Fruit fly (Drosophila melanogaster) whole organism, embryonic: ENCODE measurements around the gene Grip91.

Source experiments
- Atf-2 ChIP-seq: fragments of 200-800 bp; sonication (Bioruptor generic); optimal IDR thresholded peaks from 2 replicates; lab custom pipeline; 2016; ENCODE audit warnings: missing biosample characterization, missing genetic modification characterization
- CG12299 ChIP-seq: fragments of 200-800 bp; sonication (Bioruptor generic); optimal IDR thresholded peaks from 2 replicates; lab custom pipeline; 2018; ENCODE audit warnings: missing biosample characterization, mild to moderate bottlenecking, missing genetic modification characterization
- CG14710 ChIP-seq: fragments of 200-800 bp; sonication (Bioruptor generic); optimal IDR thresholded peaks from 3 replicates; lab custom pipeline; 2019; ENCODE audit warnings: missing biosample characterization, mild to moderate bottlenecking, missing genetic modification characterization, moderate library complexity
- CG1602 ChIP-seq: fragments of 200-800 bp; sonication (Bioruptor generic); optimal IDR thresholded peaks from 3 replicates; lab custom pipeline; 2016; ENCODE audit warnings: missing biosample characterization, missing genetic modification characterization
- CG30403 ChIP-seq: fragments of 200-800 bp; sonication (Bioruptor generic); optimal IDR thresholded peaks from 3 replicates; lab custom pipeline; 2016; ENCODE audit warnings: missing biosample characterization, missing genetic modification characterization
- CG31388 ChIP-seq: fragments of 200-800 bp; sonication (Bioruptor generic); optimal IDR thresholded peaks from 2 replicates; lab custom pipeline; 2016; ENCODE audit warnings: missing biosample characterization, missing genetic modification characterization
- CG4820 ChIP-seq: fragments of 200-800 bp; sonication (Bioruptor generic); optimal IDR thresholded peaks from 3 replicates; lab custom pipeline; 2016; ENCODE audit warnings: missing biosample characterization, missing genetic modification characterization
- CG6654 ChIP-seq: fragments of 200-800 bp; sonication (Bioruptor generic); optimal IDR thresholded peaks from 2 replicates; lab custom pipeline; 2017; ENCODE audit warnings: missing biosample characterization, mild to moderate bottlenecking, missing genetic modification characterization
- CG6791 ChIP-seq: fragments of 200-800 bp; sonication (Bioruptor generic); IDR thresholded peaks from 3 replicates; pipeline ENCODE4 v1.3.6; 2022; ENCODE audit warnings: missing biosample characterization, missing genetic modification characterization; ENCODE audit not compliant: partially characterized antibody
- CG7786 ChIP-seq: fragments of 200-800 bp; sonication (Bioruptor generic); optimal IDR thresholded peaks from 2 replicates; lab custom pipeline; 2016; ENCODE audit warnings: missing biosample characterization, missing genetic modification characterization
- CG8290 ChIP-seq, 3 experiments: fragments of 200-800 bp; sonication (Bioruptor generic); optimal IDR thresholded peaks; 2 replicates each; lab custom pipeline; 2016 to 2019; ENCODE audit warnings: missing biosample characterization in 3 of 3, missing genetic modification characterization in 3 of 3, mild to moderate bottlenecking in 2 of 3, moderate library complexity in 1 of 3
- CG8388 ChIP-seq: fragments of 200-800 bp; sonication (Bioruptor generic); optimal IDR thresholded peaks from 2 replicates; lab custom pipeline; 2019; ENCODE audit warnings: missing biosample characterization, mild to moderate bottlenecking, missing genetic modification characterization, moderate library complexity
- CG8478 ChIP-seq: fragments of >200 bp; optimal IDR thresholded peaks from 2 replicates; lab custom pipeline; 2018
- CG9817 ChIP-seq: fragments of 200-800 bp; sonication (Bioruptor generic); optimal IDR thresholded peaks from 2 replicates; lab custom pipeline; 2018; ENCODE audit warnings: missing biosample characterization, mild to moderate bottlenecking, missing genetic modification characterization, moderate library complexity
- D ChIP-seq, 2 experiments: fragments of 200-800 bp in 1 of 2; fragments of >200 bp in 1 of 2; sonication (Bioruptor generic) in 1 of 2; optimal IDR thresholded peaks; 2 replicates in 1 of 2; 3 replicates in 1 of 2; lab custom pipeline; 2017; ENCODE audit warnings: mild to moderate bottlenecking in 1 of 2, missing biosample characterization in 1 of 2, missing genetic modification characterization in 1 of 2, missing genetic modification reagents in 1 of 2
- Doc2 ChIP-seq: fragments of 200-800 bp; sonication (Bioruptor generic); IDR thresholded peaks from 2 replicates; pipeline ENCODE4 v1.3.6; 2022; ENCODE audit warnings: missing biosample characterization, missing genetic modification characterization
- Eip74EF ChIP-seq, 2 experiments: fragments of 200-800 bp in 1 of 2; fragments of >200 bp in 1 of 2; sonication (Bioruptor generic) in 1 of 2; optimal IDR thresholded peaks; 2 replicates each; lab custom pipeline; 2017 to 2019; ENCODE audit warnings: missing biosample characterization in 2 of 2, missing genetic modification characterization in 2 of 2, mild to moderate bottlenecking in 1 of 2, moderate library complexity in 1 of 2
- Fer2 ChIP-seq: fragments of 200-800 bp; sonication (Bioruptor generic); optimal IDR thresholded peaks from 2 replicates; lab custom pipeline; 2018; ENCODE audit warnings: missing biosample characterization, mild to moderate bottlenecking, missing genetic modification characterization, moderate library complexity
- Hr3 ChIP-seq: fragments of 200-800 bp; sonication (Bioruptor generic); optimal IDR thresholded peaks from 3 replicates; lab custom pipeline; 2016; ENCODE audit warnings: missing biosample characterization, missing genetic modification characterization
- Hr51 ChIP-seq, 2 experiments: fragments of 200-800 bp; sonication (Bioruptor generic); optimal IDR thresholded peaks; 2 replicates in 1 of 2; 3 replicates in 1 of 2; lab custom pipeline; 2016 to 2018; ENCODE audit warnings: missing biosample characterization in 2 of 2, missing genetic modification characterization in 2 of 2, mild to moderate bottlenecking in 1 of 2, moderate library complexity in 1 of 2
- Jarid2 ChIP-seq: fragments of 200-800 bp; sonication (Bioruptor generic); optimal IDR thresholded peaks from 3 replicates; lab custom pipeline; 2017; ENCODE audit warnings: mild to moderate bottlenecking, missing biosample characterization, missing genetic modification reagents, missing genetic modification characterization
- Meics ChIP-seq: fragments of 200-800 bp; sonication (Bioruptor generic); optimal IDR thresholded peaks from 2 replicates; lab custom pipeline; 2017; ENCODE audit warnings: missing biosample characterization, mild to moderate bottlenecking, missing genetic modification characterization
- Myb ChIP-seq: fragments of 200-800 bp; sonication (Bioruptor generic); optimal IDR thresholded peaks from 2 replicates; lab custom pipeline; 2016; ENCODE audit warnings: missing biosample characterization, missing genetic modification characterization
- Nf-YC ChIP-seq: fragments of 200-800 bp; optimal IDR thresholded peaks from 3 replicates; lab custom pipeline; 2019; ENCODE audit warnings: missing biosample characterization, mild to moderate bottlenecking, missing genetic modification characterization, moderate library complexity
- Rfx ChIP-seq: fragments of 200-800 bp; sonication (Bioruptor generic); IDR thresholded peaks from 2 replicates; pipeline ENCODE4 v1.3.6; 2022; ENCODE audit warnings: missing biosample characterization, missing genetic modification characterization
- Sox100B ChIP-seq: fragments of 200-800 bp; sonication (Bioruptor generic); optimal IDR thresholded peaks from 3 replicates; lab custom pipeline; 2018; ENCODE audit warnings: missing biosample characterization, mild to moderate bottlenecking, missing genetic modification characterization
- Sox102F ChIP-seq: fragments of 200-800 bp; sonication (Bioruptor generic); optimal IDR thresholded peaks from 2 replicates; lab custom pipeline; 2018; ENCODE audit warnings: missing biosample characterization, mild to moderate bottlenecking, missing genetic modification characterization, moderate library complexity
- Taf1 ChIP-seq: fragments of 200-800 bp; sonication (Bioruptor generic); IDR thresholded peaks from 2 replicates; pipeline ENCODE4 v1.3.6; 2022; ENCODE audit warnings: missing biosample characterization, missing genetic modification characterization
- Trl ChIP-seq, 3 experiments: fragments of >200 bp in 2 of 3; fragments of 200-800 bp in 1 of 3; sonication (Bioruptor generic) in 1 of 3; optimal IDR thresholded peaks; 2 replicates in 1 of 3; 3 replicates in 2 of 3; lab custom pipeline; 2016 to 2017; ENCODE audit warnings: missing biosample characterization in 1 of 3, missing genetic modification characterization in 1 of 3
- aop ChIP-seq: fragments of 200-800 bp; sonication (Bioruptor generic); IDR thresholded peaks from 2 replicates; pipeline ENCODE4 v1.3.6; 2022; ENCODE audit warnings: missing biosample characterization, missing genetic modification characterization
- chif ChIP-seq, 2 experiments: fragments of 200-800 bp; sonication (Bioruptor generic); optimal IDR thresholded peaks; 3 replicates each; lab custom pipeline; 2016; ENCODE audit warnings: missing biosample characterization in 2 of 2, missing genetic modification characterization in 2 of 2
- cwo ChIP-seq: fragments of 200-800 bp; sonication (Bioruptor generic); optimal IDR thresholded peaks from 3 replicates; lab custom pipeline; 2017; ENCODE audit warnings: missing biosample characterization, missing genetic modification characterization, mild to moderate bottlenecking, moderate library complexity, missing genetic modification reagents
- danr ChIP-seq: fragments of 200-800 bp; sonication (Bioruptor generic); IDR thresholded peaks from 2 replicates; pipeline ENCODE4 v1.3.6; 2022; ENCODE audit warnings: missing biosample characterization, missing genetic modification characterization
- dmrt11E ChIP-seq: fragments of 200-800 bp; sonication (Bioruptor generic); optimal IDR thresholded peaks from 3 replicates; lab custom pipeline; 2018; ENCODE audit warnings: missing biosample characterization, mild to moderate bottlenecking, missing genetic modification characterization, moderate library complexity
- dpn ChIP-seq, 2 experiments: fragments of 200-800 bp; sonication (Bioruptor generic); optimal IDR thresholded peaks; 3 replicates each; lab custom pipeline; 2016; ENCODE audit warnings: missing biosample characterization in 2 of 2, missing genetic modification characterization in 2 of 2
- eyg ChIP-seq: fragments of 200-800 bp; sonication (Bioruptor generic); optimal IDR thresholded peaks from 3 replicates; lab custom pipeline; 2016; ENCODE audit warnings: missing biosample characterization, missing genetic modification characterization
- ftz-f1 ChIP-seq: fragments of 200-800 bp; sonication (Bioruptor generic); optimal IDR thresholded peaks from 2 replicates; lab custom pipeline; 2016; ENCODE audit warnings: missing biosample characterization, missing genetic modification characterization
- grn ChIP-seq: fragments of 200-800 bp; sonication (Bioruptor generic); optimal IDR thresholded peaks from 3 replicates; lab custom pipeline; 2017; ENCODE audit warnings: missing biosample characterization, missing genetic modification characterization
- knrl ChIP-seq: fragments of 200-800 bp; sonication (Bioruptor generic); IDR thresholded peaks from 3 replicates; pipeline ENCODE4 v1.3.6; 2022; ENCODE audit warnings: missing biosample characterization, missing genetic modification characterization; ENCODE audit not compliant: partially characterized antibody
- mam ChIP-seq: fragments of 200-800 bp; sonication (Bioruptor generic); optimal IDR thresholded peaks from 3 replicates; lab custom pipeline; 2016; ENCODE audit warnings: missing biosample characterization, missing genetic modification characterization
- nau ChIP-seq: fragments of 200-800 bp; sonication (Bioruptor generic); optimal IDR thresholded peaks from 3 replicates; lab custom pipeline; 2017; ENCODE audit warnings: missing biosample characterization, mild to moderate bottlenecking, missing genetic modification characterization, missing genetic modification reagents
- nerfin-1 ChIP-seq: fragments of 200-800 bp; sonication (Bioruptor generic); optimal IDR thresholded peaks from 3 replicates; lab custom pipeline; 2019; ENCODE audit warnings: missing biosample characterization, mild to moderate bottlenecking, missing genetic modification characterization, moderate library complexity
- row ChIP-seq: fragments of 200-800 bp; sonication (Bioruptor generic); IDR thresholded peaks from 3 replicates; pipeline ENCODE4 v1.3.6; 2022; ENCODE audit warnings: missing biosample characterization, missing genetic modification characterization
- shn ChIP-seq: fragments of 200-800 bp; sonication (Bioruptor generic); optimal IDR thresholded peaks from 3 replicates; lab custom pipeline; 2016; ENCODE audit warnings: missing biosample characterization, missing genetic modification characterization
- ssp ChIP-seq: fragments of 200-800 bp; sonication (Bioruptor generic); IDR thresholded peaks from 2 replicates; pipeline ENCODE4 v1.3.6; 2022; ENCODE audit warnings: missing biosample characterization, missing genetic modification characterization
- zfh2 ChIP-seq: fragments of 200-800 bp; sonication (Bioruptor generic); optimal IDR thresholded peaks from 2 replicates; lab custom pipeline; 2016; ENCODE audit warnings: missing biosample characterization, missing genetic modification characterization

Grip91 gene

dm6 chrX:13748906-13749872, 4.7 kb upstream of the Grip91 start (continued):
- TF ChIP-seq Meics (GFP tag; lab: Kevin White, UChicago), result peak; percentile 87
- TF ChIP-seq CG9817 (tag; lab: Kevin White, UChicago), result peak; percentile 49
- TF ChIP-seq CG7786 (GFP tag; lab: Kevin White, UChicago), result peak; percentile 12
- peak; percentile 88 for TF ChIP-seq Rfx
- peak; percentile 41; the same call in 1 of the 2 replicates for TF ChIP-seq Taf1 (GFP tag; lab: Robert Waterston, UW)
- TF ChIP-seq shn, result no peak
- TF ChIP-seq Nf-YC (tag; lab: Kevin White, UChicago), result peak; percentile 14
- peak; percentile 82 for TF ChIP-seq row (GFP tag; lab: Robert Waterston, UW)
- no peak for TF ChIP-seq grn
- TF ChIP-seq nau (GFP tag; lab: Kevin White, UChicago), result peak; percentile 17
- TF ChIP-seq dpn (GFP tag; optimal IDR thresholded peaks at IDR 0.05; lab: Kevin White, UChicago), result peak; percentile 47 to 52
- peak in 1 of 2 experiments; percentile 65 for TF ChIP-seq Eip74EF (GFP tag; optimal IDR thresholded peaks at IDR 0.05; lab: Kevin White, UChicago)
- no peak for TF ChIP-seq D (optimal IDR thresholded peaks at IDR 0.05; lab: Kevin White, UChicago)
- TF ChIP-seq D (GFP tag; optimal IDR thresholded peaks at IDR 0.05; lab: Kevin White, UChicago), result no peak
- TF ChIP-seq dmrt11E (tag; lab: Kevin White, UChicago), result peak; percentile 43
- no peak for TF ChIP-seq eyg
- no peak for TF ChIP-seq Trl (optimal IDR thresholded peaks at IDR 0.05; lab: Kevin White, UChicago)
- TF ChIP-seq Trl (GFP tag; optimal IDR thresholded peaks at IDR 0.05; lab: Kevin White, UChicago), result no peak
- TF ChIP-seq CG6654 (GFP tag; lab: Kevin White, UChicago), result no peak
- TF ChIP-seq ssp (GFP tag; lab: Robert Waterston, UW), result peak; percentile 53; the same call in 1 of the 2 replicates
- no peak for TF ChIP-seq aop
- peak; percentile 38 for TF ChIP-seq CG14710
- TF ChIP-seq Myb, result peak; percentile 7
- peak; percentile 44 for TF ChIP-seq CG1602 (GFP tag; lab: Kevin White, UChicago)
- TF ChIP-seq CG8388 (GFP tag; lab: Kevin White, UChicago), result peak; percentile 59
- peak; percentile 44 for TF ChIP-seq CG4820 (GFP tag; lab: Kevin White, UChicago)
- peak in 1 of 2 experiments; percentile 23 for TF ChIP-seq chif (GFP tag; optimal IDR thresholded peaks at IDR 0.05; lab: Kevin White, UChicago)
- peak; percentile 69 for TF ChIP-seq Sox100B
- TF ChIP-seq cwo (GFP tag; lab: Kevin White, UChicago), result peak; percentile 76
- peak; percentile 26 for TF ChIP-seq mam (GFP tag; lab: Kevin White, UChicago)
- no peak for TF ChIP-seq CG8290 (GFP tag; optimal IDR thresholded peaks at IDR 0.05; lab: Kevin White, UChicago)
- peak in 1 of 2 experiments; percentile 55 for TF ChIP-seq CG8290 (tag; optimal IDR thresholded peaks at IDR 0.05; lab: Kevin White, UChicago)
- no peak for TF ChIP-seq knrl (GFP tag; lab: Robert Waterston, UW)
- TF ChIP-seq Fer2 (tag; lab: Kevin White, UChicago), result peak; percentile 39
- TF ChIP-seq zfh2 (GFP tag; lab: Kevin White, UChicago), result peak; percentile 17
- peak; percentile 15 for TF ChIP-seq CG31388 (GFP tag; lab: Kevin White, UChicago)
- peak; percentile 2 for TF ChIP-seq Atf-2
- TF ChIP-seq CG8478 (lab: Kevin White, UChicago), result no peak
- TF ChIP-seq nerfin-1 (tag; lab: Kevin White, UChicago), result peak; percentile 50
- peak in 1 of 2 experiments; percentile 81 for TF ChIP-seq Hr51 (GFP tag; optimal IDR thresholded peaks at IDR 0.05; lab: Kevin White, UChicago)
- TF ChIP-seq danr (GFP tag; lab: Robert Waterston, UW), result no peak
- TF ChIP-seq Hr3 (GFP tag; lab: Kevin White, UChicago), result peak; percentile 59
- peak; percentile 77 for TF ChIP-seq CG30403 (GFP tag; lab: Kevin White, UChicago)
- peak; percentile 22 for TF ChIP-seq ftz-f1 (GFP tag; lab: Kevin White, UChicago)
- peak; percentile 38 for TF ChIP-seq Jarid2 (GFP tag; lab: Kevin White, UChicago)
- TF ChIP-seq CG12299 (tag; lab: Kevin White, UChicago), result no peak
- peak; percentile 69 for TF ChIP-seq Sox102F (GFP tag; lab: Kevin White, UChicago)
- TF ChIP-seq Doc2 (GFP tag; lab: Robert Waterston, UW), result no peak
- no peak for TF ChIP-seq CG6791
